Fruit fly (Drosophila melanogaster): ENCODE results near the gene Kul.

DNA sequence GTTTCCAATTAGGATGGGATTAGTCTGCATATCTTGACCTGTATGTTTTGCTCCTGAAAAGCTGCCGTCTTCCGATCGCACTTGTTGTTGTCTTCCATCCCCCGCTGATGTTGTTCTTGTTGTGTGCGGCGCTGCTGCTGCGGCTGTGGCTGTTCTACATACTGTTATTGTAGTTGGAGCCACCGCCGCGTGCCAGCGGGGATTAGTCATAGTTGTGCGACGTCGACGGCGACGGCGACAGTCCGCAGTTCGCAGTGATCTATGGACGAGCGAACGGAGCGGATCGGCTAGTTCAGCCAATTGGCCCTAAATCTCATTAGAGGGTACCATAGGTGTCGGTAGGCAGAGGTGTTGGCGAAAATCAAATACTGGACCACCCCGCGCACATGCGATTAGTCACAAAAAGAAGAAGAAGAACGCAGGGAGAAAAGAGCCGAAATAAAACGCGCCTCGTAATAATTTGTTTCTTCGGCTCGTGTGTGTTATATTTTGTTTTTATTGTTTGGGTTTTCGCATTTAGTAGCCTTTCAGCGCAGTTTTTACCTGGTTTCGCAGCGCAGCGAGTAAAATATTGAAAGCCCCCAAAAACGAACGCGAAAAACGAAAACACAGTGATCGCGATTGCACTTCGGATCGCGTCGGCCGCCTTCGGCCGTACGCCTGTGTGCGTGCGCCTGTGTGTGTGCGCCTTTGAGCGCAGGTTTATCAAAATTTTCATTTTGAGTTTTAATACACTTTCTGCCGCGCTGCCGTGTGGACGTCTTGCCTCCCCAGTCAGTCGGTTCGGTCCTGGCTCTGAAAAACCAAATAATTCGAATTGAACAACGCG is 39.9 kb downstream of the Kul start, which contains the start of gene kay:
- no peak for TF ChIP-seq Pif1A (GFP tag; optimal IDR thresholded peaks at IDR 0.05)
- no peak for TF ChIP-seq CG17806 (tag; optimal IDR thresholded peaks at IDR 0.05)
- no peak for TF ChIP-seq Snoo (tag; optimal IDR thresholded peaks at IDR 0.05)

All from whole organism, pupa.